Fruit fly (Drosophila melanogaster) whole organism, pupa: ENCODE data around the gene kon.

Experiments
- CG10348 ChIP-seq: fragments of 200-800 bp; sonication (Bioruptor generic); IDR thresholded peaks from 2 replicates; pipeline ENCODE4 v1.3.6; 2022; ENCODE audit warnings: missing biosample characterization, missing genetic modification characterization
- CG12605 ChIP-seq: fragments of 200-800 bp; sonication (Bioruptor generic); IDR thresholded peaks from 2 replicates; pipeline ENCODE4 v1.3.6; 2022; ENCODE audit warnings: missing biosample characterization, missing genetic modification characterization
- CG13204 ChIP-seq: fragments of 200-800 bp; sonication (Bioruptor generic); optimal IDR thresholded peaks from 2 replicates; lab custom pipeline; 2018; ENCODE audit warnings: missing biosample characterization, mild to moderate bottlenecking, missing genetic modification characterization, moderate library complexity
- CG14655 ChIP-seq: fragments of 200-800 bp; sonication (Bioruptor generic); optimal IDR thresholded peaks from 3 replicates; lab custom pipeline; 2017; ENCODE audit warnings: mild to moderate bottlenecking, missing biosample characterization, missing genetic modification reagents, missing genetic modification characterization
- CG15710 ChIP-seq: fragments of 200-800 bp; sonication (Bioruptor generic); optimal IDR thresholded peaks from 2 replicates; lab custom pipeline; 2018; ENCODE audit warnings: missing biosample characterization, mild to moderate bottlenecking, missing genetic modification characterization, moderate library complexity
- CG17806 ChIP-seq: fragments of 200-800 bp; sonication (Bioruptor generic); optimal IDR thresholded peaks from 2 replicates; lab custom pipeline; 2018; ENCODE audit warnings: missing biosample characterization, mild to moderate bottlenecking, missing genetic modification characterization, moderate library complexity
- CG32121 ChIP-seq: fragments of 200-800 bp; sonication (Bioruptor generic); IDR thresholded peaks from 2 replicates; pipeline ENCODE4 v1.3.6; 2022; ENCODE audit warnings: missing biosample characterization, missing genetic modification characterization
- CG34367 ChIP-seq: fragments of 200-800 bp; sonication (Bioruptor generic); optimal IDR thresholded peaks from 2 replicates; lab custom pipeline; 2018; ENCODE audit warnings: missing biosample characterization, mild to moderate bottlenecking, missing genetic modification characterization
- CG4496 ChIP-seq: fragments of 200-800 bp; sonication (Bioruptor generic); IDR thresholded peaks from 3 replicates; pipeline ENCODE4 v1.3.6; 2022; ENCODE audit warnings: missing biosample characterization, missing genetic modification characterization
- CG8159 ChIP-seq: fragments of 200-800 bp; sonication (Bioruptor generic); optimal IDR thresholded peaks from 3 replicates; lab custom pipeline; 2018; ENCODE audit warnings: missing biosample characterization, mild to moderate bottlenecking, missing genetic modification characterization, moderate library complexity
- CG8301 ChIP-seq: fragments of 200-800 bp; sonication (Bioruptor generic); optimal IDR thresholded peaks from 2 replicates; lab custom pipeline; 2018; ENCODE audit warnings: missing biosample characterization, mild to moderate bottlenecking, missing genetic modification characterization
- CG9948 ChIP-seq: fragments of 200-800 bp; sonication (Bioruptor generic); optimal IDR thresholded peaks from 2 replicates; lab custom pipeline; 2018; ENCODE audit warnings: missing biosample characterization, mild to moderate bottlenecking, missing genetic modification characterization, moderate library complexity
- D1 ChIP-seq: fragments of 200-800 bp; sonication (Bioruptor generic); optimal IDR thresholded peaks from 2 replicates; lab custom pipeline; 2018; ENCODE audit warnings: missing biosample characterization, mild to moderate bottlenecking, missing genetic modification characterization, moderate library complexity
- EcR ChIP-seq: fragments of 200-800 bp; sonication (Bioruptor generic); optimal IDR thresholded peaks from 3 replicates; lab custom pipeline; 2019; ENCODE audit warnings: missing biosample characterization, missing genetic modification characterization, mild to moderate bottlenecking, moderate library complexity, missing genetic modification reagents
- Ets98B ChIP-seq: fragments of 200-800 bp; sonication (Bioruptor generic); IDR thresholded peaks from 2 replicates; pipeline ENCODE4 v1.3.6; 2022; ENCODE audit warnings: missing biosample characterization, missing genetic modification characterization
- Pif1A ChIP-seq: fragments of 200-800 bp; sonication (Bioruptor generic); optimal IDR thresholded peaks from 3 replicates; lab custom pipeline; 2016; ENCODE audit warnings: missing biosample characterization, missing genetic modification characterization
- Pif1B ChIP-seq: fragments of 200-800 bp; sonication (Bioruptor generic); optimal IDR thresholded peaks from 3 replicates; lab custom pipeline; 2016; ENCODE audit warnings: missing biosample characterization, missing genetic modification characterization
- Snoo ChIP-seq: fragments of 200-800 bp; sonication (Bioruptor generic); optimal IDR thresholded peaks from 3 replicates; lab custom pipeline; 2017; ENCODE audit warnings: missing biosample characterization, mild to moderate bottlenecking, missing genetic modification characterization, inconsistent platforms
- fd96Ca ChIP-seq: fragments of 200-800 bp; sonication (Bioruptor generic); IDR thresholded peaks from 3 replicates; pipeline ENCODE4 v1.3.6; 2022; ENCODE audit warnings: missing biosample characterization, missing genetic modification characterization
- gl ChIP-seq: fragments of 200-800 bp; sonication (Bioruptor generic); optimal IDR thresholded peaks from 2 replicates; lab custom pipeline; 2018; ENCODE audit warnings: missing biosample characterization, mild to moderate bottlenecking, missing genetic modification characterization
- rn ChIP-seq: fragments of 200-800 bp; sonication (Bioruptor generic); IDR thresholded peaks from 2 replicates; pipeline ENCODE4 v1.3.6; 2022; ENCODE audit warnings: missing biosample characterization, missing genetic modification characterization

Gene kon

DNA sequence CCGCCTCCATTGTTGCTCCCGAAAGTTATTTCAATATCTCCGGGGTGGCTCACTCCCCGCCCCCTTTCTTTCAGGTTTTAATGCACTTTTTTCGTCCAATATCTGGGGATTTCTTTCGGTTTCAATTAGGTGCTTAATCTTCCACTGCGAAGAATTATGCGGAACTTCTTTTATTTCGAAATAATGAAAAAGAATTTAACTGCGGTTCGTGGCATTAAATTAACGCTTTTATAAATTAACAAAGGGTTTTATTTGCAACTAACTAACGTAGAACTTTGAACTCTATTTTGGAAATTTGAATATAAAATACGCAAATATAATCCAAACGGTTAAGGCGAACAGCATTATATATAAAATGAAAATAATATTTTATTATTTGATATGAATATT is 37.6 kb downstream of the kon start:
- no peak for TF ChIP-seq D1 (tag; lab: Kevin White, UChicago)
- TF ChIP-seq CG10348: no peak
- peak; percentile 38 for TF ChIP-seq CG17806 (tag; lab: Kevin White, UChicago)
- 0 out of 3 replicates have a peak, but pooled peaks have one; percentile 23 for TF ChIP-seq CG4496 (GFP tag; lab: Robert Waterston, UW)
- peak; percentile 66 for TF ChIP-seq Snoo (tag; lab: Kevin White, UChicago)
- no peak for TF ChIP-seq CG13204 (GFP tag; lab: Kevin White, UChicago)
- peak; percentile 41 for TF ChIP-seq CG9948 (tag; lab: Kevin White, UChicago)
- no peak for TF ChIP-seq rn
- TF ChIP-seq CG34367: peak; percentile 16
- TF ChIP-seq Pif1B: peak; percentile 44
- no peak for TF ChIP-seq Ets98B
- TF ChIP-seq CG14655 (GFP tag; lab: Kevin White, UChicago): peak; percentile 63
- TF ChIP-seq gl (tag; lab: Kevin White, UChicago): no peak
- peak; percentile 56 for TF ChIP-seq CG8159
- TF ChIP-seq Pif1A: no peak
- TF ChIP-seq EcR: no peak
- TF ChIP-seq CG32121: no peak
- no peak for TF ChIP-seq fd96Ca (GFP tag; lab: Robert Waterston, UW)
- no peak for TF ChIP-seq CG12605 (GFP tag; lab: Robert Waterston, UW)
- TF ChIP-seq CG15710 (tag; lab: Kevin White, UChicago): peak; percentile 20
- peak; percentile 51 for TF ChIP-seq CG8301 (tag; lab: Kevin White, UChicago)

- TF ChIP-seq CG32121 (no peak; the same call in none of the 2 replicates), D1 (tag; lab: Kevin White, UChicago) (peak; percentile 84), CG13204 (GFP tag; lab: Kevin White, UChicago) (peak; percentile 19), CG17806 (tag; lab: Kevin White, UChicago) (peak; percentile 56), Pif1A (peak; percentile 65), CG10348 (no peak), CG8159 (peak; percentile 70), Snoo (tag; lab: Kevin White, UChicago) (peak; percentile 83), EcR (peak; percentile 98), CG15710 (tag; lab: Kevin White, UChicago) (peak; percentile 53), rn (no peak), fd96Ca (GFP tag; lab: Robert Waterston, UW) (0 out of 3 replicates have a peak, but pooled peaks have one; percentile 38), CG12605 (GFP tag; lab: Robert Waterston, UW) (0 out of 2 replicates have a peak, but pooled peaks have one; percentile 24), CG14655 (GFP tag; lab: Kevin White, UChicago) (peak; percentile 83), CG9948 (tag; lab: Kevin White, UChicago) (peak; percentile 70), Pif1B (peak; percentile 73), Ets98B (no peak; the same call in 1 of the 2 replicates), gl (tag; lab: Kevin White, UChicago) (no peak), CG8301 (tag; lab: Kevin White, UChicago) (peak; percentile 74), CG34367 (peak; percentile 20), CG4496 (GFP tag; lab: Robert Waterston, UW) (peak; percentile 25; the same call in 1 of the 3 replicates)
Measured at dm6 chr2L:18465402-18466201, 38.2 kb downstream of the kon start.

dm6 chr2L:18464116-18464530 is 39.7 kb downstream of the kon start:
- TF ChIP-seq CG9948 (tag; lab: Kevin White, UChicago) (no peak), CG34367 (no peak), CG32121 (no peak), Snoo (tag; lab: Kevin White, UChicago) (no peak), fd96Ca (GFP tag; lab: Robert Waterston, UW) (peak; percentile 53), Ets98B (0 out of 2 replicates have a peak, but pooled peaks have one; percentile 37), CG13204 (GFP tag; lab: Kevin White, UChicago) (peak; percentile 62), gl (tag; lab: Kevin White, UChicago) (peak; percentile 22), EcR (peak; percentile 97)
- TF ChIP-seq, all 21 proteins: peak for 5

DNA sequence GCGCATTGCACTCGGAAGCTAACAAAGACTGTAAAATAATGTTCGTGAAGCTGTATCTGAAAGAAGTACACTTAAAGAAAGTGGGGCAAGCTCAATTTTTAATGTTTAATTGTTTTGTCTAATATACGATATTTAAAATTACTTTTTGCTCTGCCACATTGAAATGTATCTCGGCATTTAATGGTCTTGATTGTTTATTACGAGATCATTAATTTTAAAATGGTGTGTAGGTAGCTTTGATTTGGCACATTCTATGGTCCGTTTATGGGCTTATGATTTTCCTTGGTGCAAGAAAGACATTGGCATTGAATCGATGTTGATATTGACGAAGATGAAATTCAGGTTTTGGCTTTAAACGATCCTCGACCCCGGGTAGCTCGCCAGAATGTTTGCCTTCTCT is 40.2 kb downstream of the kon start:
- peak; percentile 67 for TF ChIP-seq CG15710 (tag; lab: Kevin White, UChicago)
- no peak for TF ChIP-seq CG10348
- no peak for TF ChIP-seq CG13204 (GFP tag; lab: Kevin White, UChicago)
- TF ChIP-seq fd96Ca (GFP tag; lab: Robert Waterston, UW): no peak
- 0 out of 2 replicates have a peak, but pooled peaks have one; percentile 12 for TF ChIP-seq CG12605 (GFP tag; lab: Robert Waterston, UW)
- 0 out of 2 replicates have a peak, but pooled peaks have one; percentile 15 for TF ChIP-seq Ets98B
- peak; percentile 72 for TF ChIP-seq CG9948 (tag; lab: Kevin White, UChicago)
- TF ChIP-seq gl (tag; lab: Kevin White, UChicago): peak; percentile 34
- TF ChIP-seq Snoo (tag; lab: Kevin White, UChicago): peak; percentile 35
- TF ChIP-seq CG34367: peak; percentile 59
- peak; percentile 74 for TF ChIP-seq CG8159
- 0 out of 2 replicates have a peak, but pooled peaks have one; percentile 22 for TF ChIP-seq CG32121
- TF ChIP-seq CG8301 (tag; lab: Kevin White, UChicago): peak; percentile 84
- peak; percentile 86 for TF ChIP-seq CG14655 (GFP tag; lab: Kevin White, UChicago)
- no peak for TF ChIP-seq rn
- peak; percentile 64; the same call in 2 of the 3 replicates for TF ChIP-seq CG4496 (GFP tag; lab: Robert Waterston, UW)
- TF ChIP-seq Pif1B: peak; percentile 42
- no peak for TF ChIP-seq EcR
- peak; percentile 84 for TF ChIP-seq CG17806 (tag; lab: Kevin White, UChicago)
- TF ChIP-seq Pif1A: peak; percentile 61
- peak; percentile 40 for TF ChIP-seq D1 (tag; lab: Kevin White, UChicago)
